Worm (Caenorhabditis elegans) whole organism, mixed stage, embryonic: ENCODE measurements around the gene Y75D11A.2.
"Not testable (repeated sequence)": the region's sequence is repeated elsewhere in the genome, so short reads cannot be mapped to it uniquely, and the experiment has no call there.

Experiments
- blmp-1 ChIP-seq: fragments of 150-350 bp; optimal IDR thresholded peaks from 2 replicates; lab custom pipeline; 2014; ENCODE audit warnings: missing biosample characterization, missing genetic modification characterization
- ceh-39 ChIP-seq: fragments of 150-350 bp; optimal IDR thresholded peaks from 2 replicates; lab custom pipeline; 2014; ENCODE audit warnings: missing biosample characterization, missing genetic modification characterization
- elt-3 ChIP-seq: fragments of 150-350 bp; optimal IDR thresholded peaks from 2 replicates; lab custom pipeline; 2014; ENCODE audit warnings: missing biosample characterization, missing genetic modification characterization
- flh-1 ChIP-seq: fragments of 200-800 bp; sonication (Bioruptor generic); optimal IDR thresholded peaks from 2 replicates; lab custom pipeline; 2018; ENCODE audit warnings: mild to moderate bottlenecking, missing genetic modification characterization, moderate library complexity, missing compliant biosample characterization
- nhr-28 ChIP-seq: fragments of 150-350 bp; optimal IDR thresholded peaks from 2 replicates; lab custom pipeline; 2014; ENCODE audit warnings: missing biosample characterization, missing genetic modification characterization
- nhr-76 ChIP-seq: sonication (generic microtip); optimal IDR thresholded peaks from 2 replicates; lab custom pipeline; 2017; ENCODE audit warnings: missing biosample characterization, missing genetic modification characterization
- snpc-4 ChIP-seq: fragments of 150-350 bp; optimal IDR thresholded peaks from 2 replicates; lab custom pipeline; 2014; ENCODE audit warnings: missing biosample characterization, missing genetic modification characterization
- unc-39 ChIP-seq: fragments of 150-350 bp; optimal IDR thresholded peaks from 2 replicates; lab custom pipeline; 2014; ENCODE audit warnings: missing biosample characterization, missing genetic modification characterization
- unc-62 ChIP-seq: fragments of 150-350 bp; optimal IDR thresholded peaks from 2 replicates; lab custom pipeline; 2014; ENCODE audit warnings: missing biosample characterization, missing genetic modification reagents, missing genetic modification characterization
- ztf-11 ChIP-seq: fragments of 150-350 bp; optimal IDR thresholded peaks from 2 replicates; lab custom pipeline; 2014; ENCODE audit warnings: missing biosample characterization, missing genetic modification characterization

DNA sequence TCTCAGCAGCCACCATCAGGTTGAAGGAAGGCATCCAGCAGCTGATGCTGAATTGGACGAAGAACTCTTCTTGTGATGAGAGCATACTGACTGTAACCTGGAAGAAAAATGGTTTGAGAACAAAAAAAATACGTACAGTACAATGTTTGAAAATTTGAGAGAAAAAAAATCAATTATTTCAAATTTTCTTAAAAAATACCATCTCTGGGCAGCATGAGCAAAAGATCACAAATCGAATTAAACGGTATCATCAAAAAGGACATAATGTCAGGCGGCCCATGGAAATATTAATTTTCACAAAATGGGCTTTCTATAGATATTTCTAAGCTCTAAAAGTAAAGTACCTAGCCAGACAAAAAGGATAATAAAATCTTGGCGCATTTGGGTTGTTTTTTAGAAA, 3.5 kb downstream of the Y75D11A.2 start, which contains the start of gene Y75D11A.3:
- not testable (repeated sequence) for TF ChIP-seq unc-39 (tag; lab: Kevin White, UChicago); unc-62 (GFP tag; lab: Kevin White, UChicago); snpc-4 (tag; lab: Kevin White, UChicago); ceh-39 (tag; lab: Kevin White, UChicago); blmp-1 (tag; lab: Kevin White, UChicago); nhr-76 (tag; lab: Kevin White, UChicago); elt-3 (tag; lab: Kevin White, UChicago); nhr-28 (tag; lab: Kevin White, UChicago); flh-1 (GFP tag; lab: Kevin White, UChicago); ztf-11
